Fruit fly (Drosophila melanogaster) whole organism, embryonic: ENCODE data around the gene CG3339.
A peak's percentile ranks its signal among the peaks of the same experiment; 100 is the strongest.

ENCODE experiments used
- ATbp ChIP-seq: fragments of 200-800 bp; sonication (Bioruptor generic); optimal IDR thresholded peaks from 2 replicates; lab custom pipeline; 2017; ENCODE audit warnings: missing biosample characterization, mild to moderate bottlenecking, missing genetic modification characterization, missing genetic modification reagents
- Atf-2 ChIP-seq: fragments of 200-800 bp; sonication (Bioruptor generic); optimal IDR thresholded peaks from 2 replicates; lab custom pipeline; 2016; ENCODE audit warnings: missing biosample characterization, missing genetic modification characterization
- CG10979 ChIP-seq: fragments of 200-800 bp; sonication (Bioruptor generic); optimal IDR thresholded peaks from 2 replicates; lab custom pipeline; 2018; ENCODE audit warnings: missing biosample characterization, mild to moderate bottlenecking, missing genetic modification characterization, moderate library complexity
- CG11456 ChIP-seq: fragments of 200-800 bp; sonication (Bioruptor generic); IDR thresholded peaks from 3 replicates; pipeline ENCODE4 v1.3.6; 2022; ENCODE audit warnings: missing biosample characterization, missing genetic modification characterization
- CG12104 ChIP-seq: fragments of 200-800 bp; sonication (Bioruptor generic); optimal IDR thresholded peaks from 3 replicates; lab custom pipeline; 2016; ENCODE audit warnings: missing biosample characterization, missing genetic modification characterization
- CG12155 ChIP-seq: fragments of 200-800 bp; sonication (Bioruptor generic); optimal IDR thresholded peaks from 3 replicates; lab custom pipeline; 2016; ENCODE audit warnings: missing biosample characterization, missing genetic modification characterization
- CG14050 ChIP-seq: fragments of 200-800 bp; sonication (Bioruptor generic); IDR thresholded peaks from 3 replicates; pipeline ENCODE4 v1.3.6; 2022; ENCODE audit warnings: missing biosample characterization, missing genetic modification characterization
- CG14965 ChIP-seq: fragments of 200-800 bp; sonication (Bioruptor generic); optimal IDR thresholded peaks from 2 replicates; lab custom pipeline; 2016; ENCODE audit warnings: missing biosample characterization, missing genetic modification characterization, borderline replicate concordance
- CG16863 ChIP-seq: fragments of 200-800 bp; sonication (Bioruptor generic); optimal IDR thresholded peaks from 3 replicates; lab custom pipeline; 2016; ENCODE audit warnings: missing biosample characterization, missing genetic modification characterization
- CG2199 ChIP-seq: fragments of 200-800 bp; sonication (Bioruptor generic); IDR thresholded peaks from 3 replicates; pipeline ENCODE4 v1.3.6; 2022; ENCODE audit warnings: missing biosample characterization, missing genetic modification characterization
- CG2202 ChIP-seq: fragments of 200-800 bp; sonication (Bioruptor generic); optimal IDR thresholded peaks from 2 replicates; lab custom pipeline; 2018; ENCODE audit warnings: missing biosample characterization, mild to moderate bottlenecking, missing genetic modification characterization
- CG30020 ChIP-seq: fragments of 200-800 bp; optimal IDR thresholded peaks from 2 replicates; lab custom pipeline; 2019; ENCODE audit warnings: missing biosample characterization, mild to moderate bottlenecking, missing genetic modification characterization, moderate library complexity
- CG34376 ChIP-seq: fragments of 200-800 bp; sonication (Bioruptor generic); optimal IDR thresholded peaks from 2 replicates; lab custom pipeline; 2018; ENCODE audit warnings: missing biosample characterization, mild to moderate bottlenecking, missing genetic modification characterization
- CG3847 ChIP-seq: fragments of 200-800 bp; sonication (Bioruptor generic); IDR thresholded peaks from 2 replicates; pipeline ENCODE4 v1.3.6; 2022; ENCODE audit warnings: missing biosample characterization, missing genetic modification characterization
- CG3995 ChIP-seq: fragments of 200-800 bp; sonication (Bioruptor generic); optimal IDR thresholded peaks from 3 replicates; lab custom pipeline; 2016; ENCODE audit warnings: missing biosample characterization, missing genetic modification characterization
- CG43689 ChIP-seq: fragments of 200-800 bp; sonication (Bioruptor generic); IDR thresholded peaks from 2 replicates; pipeline ENCODE4 v1.3.6; 2022; ENCODE audit warnings: missing biosample characterization, missing genetic modification characterization
- CG6254 ChIP-seq: fragments of 200-800 bp; sonication (Bioruptor generic); optimal IDR thresholded peaks from 3 replicates; lab custom pipeline; 2017; ENCODE audit warnings: mild to moderate bottlenecking, missing biosample characterization, missing genetic modification reagents, missing genetic modification characterization
- CG6683 ChIP-seq: fragments of 200-800 bp; sonication (Bioruptor generic); optimal IDR thresholded peaks from 2 replicates; lab custom pipeline; 2017; ENCODE audit warnings: missing biosample characterization, mild to moderate bottlenecking, missing genetic modification characterization, missing genetic modification reagents
- CG7928 ChIP-seq: fragments of 200-800 bp; sonication (Bioruptor generic); optimal IDR thresholded peaks from 2 replicates; lab custom pipeline; 2017; ENCODE audit warnings: missing biosample characterization, mild to moderate bottlenecking, missing genetic modification characterization
- CG7987 ChIP-seq: fragments of 200-800 bp; sonication (Bioruptor generic); optimal IDR thresholded peaks from 2 replicates; lab custom pipeline; 2018; ENCODE audit warnings: missing biosample characterization, mild to moderate bottlenecking, missing genetic modification characterization, moderate library complexity
- CTCF ChIP-seq: fragments of 200-800 bp; sonication (Bioruptor generic); optimal IDR thresholded peaks from 2 replicates; lab custom pipeline; 2017; ENCODE audit warnings: missing biosample characterization, mild to moderate bottlenecking, missing genetic modification characterization, moderate library complexity
- Camta ChIP-seq: fragments of 200-800 bp; sonication (Bioruptor generic); optimal IDR thresholded peaks from 2 replicates; lab custom pipeline; 2016; ENCODE audit warnings: missing biosample characterization, missing genetic modification characterization
- Dad ChIP-seq: fragments of 200-800 bp; sonication (Bioruptor generic); optimal IDR thresholded peaks from 3 replicates; lab custom pipeline; 2016; ENCODE audit warnings: missing biosample characterization, missing genetic modification characterization
- Dip3 ChIP-seq: fragments of 200-800 bp; sonication (Bioruptor generic); optimal IDR thresholded peaks from 3 replicates; lab custom pipeline; 2016; ENCODE audit warnings: missing biosample characterization, missing genetic modification characterization
- Ets65A ChIP-seq: fragments of 200-800 bp; sonication (Bioruptor generic); peaks from one replicate; lab custom pipeline; 2016; ENCODE audit warnings: missing biosample characterization, missing genetic modification characterization
- Fer1 ChIP-seq: fragments of 200-800 bp; sonication (Bioruptor generic); optimal IDR thresholded peaks from 2 replicates; lab custom pipeline; 2017; ENCODE audit warnings: missing biosample characterization, mild to moderate bottlenecking, missing genetic modification characterization
- H15 ChIP-seq: fragments of 200-800 bp; sonication (Bioruptor generic); IDR thresholded peaks from 3 replicates; pipeline ENCODE4 v1.3.6; 2022; ENCODE audit warnings: missing biosample characterization, missing genetic modification characterization
- H2.0 ChIP-seq: fragments of 200-800 bp; sonication (Bioruptor generic); IDR thresholded peaks from 2 replicates; pipeline ENCODE4 v1.3.6; 2022; ENCODE audit warnings: missing biosample characterization, missing genetic modification characterization
- HLH4C ChIP-seq: fragments of 200-800 bp; sonication (Bioruptor generic); IDR thresholded peaks from 3 replicates; pipeline ENCODE4 v1.3.6; 2022; ENCODE audit warnings: missing biosample characterization, missing genetic modification characterization; ENCODE audit not compliant: partially characterized antibody
- Hey ChIP-seq: fragments of 200-800 bp; sonication (Bioruptor generic); optimal IDR thresholded peaks from 3 replicates; lab custom pipeline; 2018; ENCODE audit warnings: missing biosample characterization, mild to moderate bottlenecking, missing genetic modification characterization
- Hr3 ChIP-seq: fragments of 200-800 bp; sonication (Bioruptor generic); optimal IDR thresholded peaks from 3 replicates; lab custom pipeline; 2016; ENCODE audit warnings: missing biosample characterization, missing genetic modification characterization
- Sry-δ ChIP-seq: fragments of 200-800 bp; sonication (Bioruptor generic); optimal IDR thresholded peaks from 2 replicates; lab custom pipeline; 2016; ENCODE audit warnings: missing biosample characterization, missing genetic modification characterization
- Usf ChIP-seq: fragments of 200-800 bp; sonication (Bioruptor generic); optimal IDR thresholded peaks from 2 replicates; lab custom pipeline; 2017; ENCODE audit warnings: missing genotype, missing biosample characterization, missing genetic modification characterization
- bab2 ChIP-seq: fragments of 200-800 bp; sonication (Bioruptor generic); optimal IDR thresholded peaks from 2 replicates; lab custom pipeline; 2016; ENCODE audit warnings: missing biosample characterization, missing genetic modification characterization
- bigmax ChIP-seq: fragments of 200-800 bp; sonication (Bioruptor generic); optimal IDR thresholded peaks from 2 replicates; lab custom pipeline; 2018; ENCODE audit warnings: missing biosample characterization, mild to moderate bottlenecking, missing genetic modification characterization
- cwo ChIP-seq: fragments of 200-800 bp; sonication (Bioruptor generic); optimal IDR thresholded peaks from 3 replicates; lab custom pipeline; 2017; ENCODE audit warnings: missing biosample characterization, missing genetic modification characterization, mild to moderate bottlenecking, moderate library complexity, missing genetic modification reagents
- dati ChIP-seq: fragments of 200-800 bp; sonication (Bioruptor generic); IDR thresholded peaks from 2 replicates; pipeline ENCODE4 v1.3.6; 2022; ENCODE audit warnings: missing biosample characterization, missing genetic modification characterization
- dpn ChIP-seq, 2 experiments: fragments of 200-800 bp; sonication (Bioruptor generic); optimal IDR thresholded peaks; 3 replicates each; lab custom pipeline; 2016; ENCODE audit warnings: missing biosample characterization in 2 of 2, missing genetic modification characterization in 2 of 2
- gcm ChIP-seq: fragments of 200-800 bp; sonication (Bioruptor generic); optimal IDR thresholded peaks from 2 replicates; lab custom pipeline; 2019; ENCODE audit warnings: missing biosample characterization, mild to moderate bottlenecking, missing genetic modification characterization, moderate library complexity
- her ChIP-seq: fragments of 200-800 bp; sonication (Bioruptor generic); optimal IDR thresholded peaks from 2 replicates; lab custom pipeline; 2016; ENCODE audit warnings: missing biosample characterization, missing genetic modification characterization
- hkb ChIP-seq, 2 experiments: fragments of 200-800 bp in 1 of 2; fragments of >200 bp in 1 of 2; sonication (Bioruptor generic) in 1 of 2; IDR thresholded peaks in 1 of 2; optimal IDR thresholded peaks in 1 of 2; 2 replicates each; pipeline versions ENCODE4 v1.3.6 to Lab custom; 2017 to 2022; ENCODE audit warnings: missing biosample characterization in 1 of 2, missing genetic modification characterization in 1 of 2
- lola ChIP-seq, 3 experiments: fragments of >200 bp in 2 of 3; fragments of 200-800 bp in 1 of 3; sonication (Bioruptor generic) in 1 of 3; optimal IDR thresholded peaks; 2 replicates each; lab custom pipeline; 2017 to 2019; ENCODE audit warnings: missing biosample characterization in 3 of 3, missing genetic modification characterization in 3 of 3, mild to moderate bottlenecking in 1 of 3, moderate library complexity in 1 of 3
- nau ChIP-seq: fragments of 200-800 bp; sonication (Bioruptor generic); optimal IDR thresholded peaks from 3 replicates; lab custom pipeline; 2017; ENCODE audit warnings: missing biosample characterization, mild to moderate bottlenecking, missing genetic modification characterization, missing genetic modification reagents
- run ChIP-seq: fragments of 200-800 bp; sonication (Bioruptor generic); optimal IDR thresholded peaks from 3 replicates; lab custom pipeline; 2018; ENCODE audit warnings: missing biosample characterization, mild to moderate bottlenecking, missing genetic modification characterization
- schlank ChIP-seq: fragments of 200-800 bp; sonication (Bioruptor generic); optimal IDR thresholded peaks from 2 replicates; lab custom pipeline; 2018; ENCODE audit warnings: missing biosample characterization, mild to moderate bottlenecking, missing genetic modification characterization
- slp2 ChIP-seq: fragments of 200-800 bp; sonication (Bioruptor generic); optimal IDR thresholded peaks from 2 replicates; lab custom pipeline; 2016; ENCODE audit warnings: missing biosample characterization, missing genetic modification characterization
- vfl ChIP-seq: fragments of 200-800 bp; sonication (Bioruptor generic); optimal IDR thresholded peaks from 2 replicates; lab custom pipeline; 2016; ENCODE audit warnings: missing biosample characterization, missing genetic modification characterization
- vvl ChIP-seq: fragments of 200-800 bp; sonication (Bioruptor generic); IDR thresholded peaks from 2 replicates; pipeline ENCODE4 v1.3.6; 2022; ENCODE audit warnings: missing biosample characterization, missing genetic modification characterization

CG3339 gene

dm6 chr3R:27288202-27289135, 33.7 kb downstream of the CG3339 start, which contains the start of the genes bigmax and Hmu (continued):
- peak; percentile 70 for TF ChIP-seq CG7928 (GFP tag; lab: Kevin White, UChicago)
- peak; percentile 73 for TF ChIP-seq Usf
- peak; percentile 62 for TF ChIP-seq gcm (GFP tag; lab: Kevin White, UChicago)
- TF ChIP-seq Hr3 (GFP tag; lab: Kevin White, UChicago), result peak; percentile 84
- no peak for TF ChIP-seq CG2199 (GFP tag; lab: Robert Waterston, UW)
- TF ChIP-seq CG43689 (GFP tag; lab: Robert Waterston, UW), result peak; percentile 42; the same call in 1 of the 2 replicates
- peak; percentile 75 for TF ChIP-seq H15
- peak; percentile 91 for TF ChIP-seq CG7987 (GFP tag; lab: Kevin White, UChicago)
- TF ChIP-seq Sry-δ, result peak; percentile 99
- TF ChIP-seq hkb (optimal IDR thresholded peaks at IDR 0.05; lab: Kevin White, UChicago), result no peak
- TF ChIP-seq hkb (GFP tag; IDR thresholded peaks at IDR 0.05; lab: Robert Waterston, UW), result peak; percentile 83
- peak; percentile 89 for TF ChIP-seq CG3847 (GFP tag; lab: Robert Waterston, UW)
- TF ChIP-seq CG12155 (GFP tag; lab: Kevin White, UChicago), result peak; percentile 86
- peak; percentile 14 for TF ChIP-seq run (tag; lab: Kevin White, UChicago)
- TF ChIP-seq CG16863 (GFP tag; lab: Kevin White, UChicago), result peak; percentile 81
- TF ChIP-seq Fer1 (GFP tag; lab: Kevin White, UChicago), result peak; percentile 79
- peak; percentile 86 for TF ChIP-seq Dad (GFP tag; lab: Kevin White, UChicago)
- peak; percentile 74 for TF ChIP-seq CG12104 (GFP tag; lab: Kevin White, UChicago)
- peak; percentile 47 for TF ChIP-seq cwo (GFP tag; lab: Kevin White, UChicago)
- peak in 1 of 3 experiments; percentile 70 for TF ChIP-seq lola (GFP tag; optimal IDR thresholded peaks at IDR 0.05; lab: Kevin White, UChicago)
- TF ChIP-seq CTCF (GFP tag; lab: Kevin White, UChicago), result peak; percentile 57
- TF ChIP-seq vvl, result peak; percentile 92
- TF ChIP-seq dati (GFP tag; lab: Robert Waterston, UW), result peak; percentile 49; the same call in 1 of the 2 replicates
- TF ChIP-seq CG10979 (tag; lab: Kevin White, UChicago), result peak; percentile 69
- peak; percentile 65 for TF ChIP-seq CG14965 (GFP tag; lab: Kevin White, UChicago)
- no peak for TF ChIP-seq Hey (tag; lab: Kevin White, UChicago)
- TF ChIP-seq dpn (GFP tag; optimal IDR thresholded peaks at IDR 0.05; lab: Kevin White, UChicago), result peak; percentile 92 to 93
- TF ChIP-seq H2.0 (GFP tag; lab: Robert Waterston, UW), result peak; percentile 86
- TF ChIP-seq HLH4C (GFP tag; lab: Robert Waterston, UW), result peak; percentile 83
- peak; percentile 62 for TF ChIP-seq CG6683
- peak; percentile 63 for TF ChIP-seq CG2202 (tag; lab: Kevin White, UChicago)
- TF ChIP-seq CG6254 (GFP tag; lab: Kevin White, UChicago), result no peak
- TF ChIP-seq Ets65A (GFP tag; lab: Kevin White, UChicago), result peak; percentile 98
- peak; percentile 76 for TF ChIP-seq CG14050
- peak; percentile 90 for TF ChIP-seq vfl (GFP tag; lab: Kevin White, UChicago)
- peak; percentile 85 for TF ChIP-seq Atf-2 (GFP tag; lab: Kevin White, UChicago)
- peak; percentile 87 for TF ChIP-seq CG34376
- peak; percentile 70 for TF ChIP-seq CG30020
- TF ChIP-seq Dip3 (GFP tag; lab: Kevin White, UChicago), result peak; percentile 85
- TF ChIP-seq bigmax (GFP tag; lab: Kevin White, UChicago), result no peak
- peak; percentile 62 for TF ChIP-seq nau (GFP tag; lab: Kevin White, UChicago)
- TF ChIP-seq bab2 (GFP tag; lab: Kevin White, UChicago), result peak; percentile 92
- TF ChIP-seq her, result peak; percentile 87
- peak; percentile 73 for TF ChIP-seq slp2
- peak; percentile 21 for TF ChIP-seq ATbp (GFP tag; lab: Kevin White, UChicago)
- TF ChIP-seq schlank (tag; lab: Kevin White, UChicago), result peak; percentile 68
- TF ChIP-seq Camta (GFP tag; lab: Kevin White, UChicago), result peak; percentile 80
- TF ChIP-seq CG11456 (GFP tag; lab: Robert Waterston, UW), result peak; percentile 86
- TF ChIP-seq CG3995, result peak; percentile 46
